Fruit fly (Drosophila melanogaster): Measurements from ENCODE around the gene CG2681.

DNA sequence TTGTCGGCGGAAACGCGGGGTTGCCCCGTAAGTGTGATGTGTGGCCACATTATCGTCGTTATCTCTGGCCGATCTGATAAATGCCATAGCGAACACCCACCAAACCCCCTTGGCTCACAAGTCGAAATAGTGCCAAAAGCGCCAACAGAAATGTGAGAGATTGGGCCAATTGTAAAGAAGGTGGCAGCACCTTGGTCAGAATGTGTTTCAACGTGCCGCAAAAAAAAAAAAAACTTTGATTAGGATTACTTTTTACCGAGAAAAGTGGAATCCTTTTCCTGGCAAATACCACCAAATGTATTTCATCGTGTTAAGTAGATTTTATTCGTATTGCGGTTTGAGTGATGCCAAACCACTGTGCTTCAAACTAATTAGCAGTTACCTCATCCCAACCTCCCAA is 34.5 kb downstream of the CG2681 start:
- TF ChIP-seq CG8478 (optimal IDR thresholded peaks at IDR 0.05): no peak
- no peak for TF ChIP-seq pan (optimal IDR thresholded peaks at IDR 0.05)
- TF ChIP-seq Dll (optimal IDR thresholded peaks at IDR 0.05): no peak

Data from whole organism.